Fruit fly (Drosophila melanogaster) whole organism, embryonic: ENCODE data around the gene Cralbp.

Experiments
- B-H1 ChIP-seq: fragments of 200-800 bp; sonication (Bioruptor generic); IDR thresholded peaks from 3 replicates; pipeline ENCODE4 v1.3.6; 2022; ENCODE audit warnings: missing biosample characterization, missing genetic modification characterization
- B-H2 ChIP-seq: fragments of 200-800 bp; sonication (Bioruptor generic); optimal IDR thresholded peaks from 2 replicates; lab custom pipeline; 2018; ENCODE audit warnings: missing biosample characterization, mild to moderate bottlenecking, missing genetic modification characterization
- BtbVII ChIP-seq: fragments of 200-800 bp; sonication (Bioruptor generic); optimal IDR thresholded peaks from 3 replicates; lab custom pipeline; 2017; ENCODE audit warnings: missing biosample characterization, mild to moderate bottlenecking, missing genetic modification characterization
- CG11695 ChIP-seq: fragments of 200-800 bp; sonication (Bioruptor generic); IDR thresholded peaks from 3 replicates; pipeline ENCODE4 v1.3.6; 2022; ENCODE audit warnings: missing biosample characterization, missing genetic modification characterization
- CG12769 ChIP-seq: fragments of 200-800 bp; sonication (Bioruptor generic); optimal IDR thresholded peaks from 2 replicates; lab custom pipeline; 2019; ENCODE audit warnings: missing biosample characterization, mild to moderate bottlenecking, missing genetic modification characterization, moderate library complexity
- CG15011 ChIP-seq: fragments of 200-800 bp; sonication (Bioruptor generic); optimal IDR thresholded peaks from 3 replicates; lab custom pipeline; 2018; ENCODE audit warnings: missing biosample characterization, mild to moderate bottlenecking, missing genetic modification characterization
- CG1792 ChIP-seq: fragments of 200-800 bp; sonication (Bioruptor generic); optimal IDR thresholded peaks from 2 replicates; lab custom pipeline; 2016; ENCODE audit warnings: missing biosample characterization, missing genetic modification characterization
- CG1832 ChIP-seq: fragments of 200-800 bp; sonication (Bioruptor generic); optimal IDR thresholded peaks from 2 replicates; lab custom pipeline; 2017; ENCODE audit warnings: missing biosample characterization, mild to moderate bottlenecking, missing genetic modification characterization, inconsistent platforms
- CG2678 ChIP-seq: fragments of 200-800 bp; sonication (Bioruptor generic); optimal IDR thresholded peaks from 3 replicates; lab custom pipeline; 2019; ENCODE audit warnings: missing biosample characterization, mild to moderate bottlenecking, missing genetic modification characterization, moderate library complexity
- CG2712 ChIP-seq: fragments of 200-800 bp; optimal IDR thresholded peaks from 3 replicates; lab custom pipeline; 2019; ENCODE audit warnings: missing biosample characterization, mild to moderate bottlenecking, missing genetic modification characterization, moderate library complexity
- CG4404 ChIP-seq: fragments of 200-800 bp; sonication (Bioruptor generic); IDR thresholded peaks from 2 replicates; pipeline ENCODE4 v1.3.6; 2022; ENCODE audit warnings: missing biosample characterization, missing genetic modification characterization
- CG7786 ChIP-seq: fragments of 200-800 bp; sonication (Bioruptor generic); optimal IDR thresholded peaks from 2 replicates; lab custom pipeline; 2016; ENCODE audit warnings: missing biosample characterization, missing genetic modification characterization
- D19A ChIP-seq: fragments of 200-800 bp; optimal IDR thresholded peaks from 3 replicates; lab custom pipeline; 2019; ENCODE audit warnings: missing biosample characterization, mild to moderate bottlenecking, missing genetic modification characterization, moderate library complexity
- D19B ChIP-seq: fragments of 200-800 bp; sonication (Bioruptor generic); optimal IDR thresholded peaks from 2 replicates; lab custom pipeline; 2017; ENCODE audit warnings: missing biosample characterization, mild to moderate bottlenecking, missing genetic modification characterization
- Dbx ChIP-seq: fragments of 200-800 bp; sonication (Bioruptor generic); IDR thresholded peaks from 3 replicates; pipeline ENCODE4 v1.3.6; 2022; ENCODE audit warnings: missing biosample characterization, missing genetic modification characterization
- Dll ChIP-seq: fragments of 200-800 bp; sonication (Bioruptor generic); IDR thresholded peaks from 4 replicates; pipeline ENCODE4 v1.3.6; 2022; ENCODE audit warnings: missing biosample characterization, missing genetic modification characterization; ENCODE audit not compliant: partially characterized antibody
- Drgx ChIP-seq: fragments of 200-800 bp; sonication (Bioruptor generic); IDR thresholded peaks from 2 replicates; pipeline ENCODE4 v1.3.6; 2022; ENCODE audit warnings: missing biosample characterization, missing genetic modification characterization
- Gug ChIP-seq: fragments of 200-800 bp; sonication (Bioruptor generic); IDR thresholded peaks from 4 replicates; pipeline ENCODE4 v1.3.6; 2022; ENCODE audit warnings: missing biosample characterization, missing genetic modification characterization
- Max ChIP-seq: fragments of 200-800 bp; sonication (Bioruptor generic); optimal IDR thresholded peaks from 2 replicates; lab custom pipeline; 2016; ENCODE audit warnings: missing biosample characterization, mild to moderate bottlenecking, missing genetic modification characterization
- Meics ChIP-seq: fragments of 200-800 bp; sonication (Bioruptor generic); optimal IDR thresholded peaks from 2 replicates; lab custom pipeline; 2017; ENCODE audit warnings: missing biosample characterization, mild to moderate bottlenecking, missing genetic modification characterization
- PHDP ChIP-seq: fragments of 200-800 bp; sonication (Bioruptor generic); optimal IDR thresholded peaks from 3 replicates; lab custom pipeline; 2018; ENCODE audit warnings: missing biosample characterization, mild to moderate bottlenecking, missing genetic modification characterization, moderate library complexity
- Pdp1 ChIP-seq, 2 experiments: fragments of 200-800 bp; sonication (Bioruptor generic); optimal IDR thresholded peaks; 3 replicates each; lab custom pipeline; 2016; ENCODE audit warnings: missing biosample characterization in 2 of 2, missing genetic modification characterization in 2 of 2, mild to moderate bottlenecking in 1 of 2, moderate library complexity in 1 of 2
- Side ChIP-seq: fragments of 200-800 bp; sonication (Bioruptor generic); optimal IDR thresholded peaks from 2 replicates; lab custom pipeline; 2016; ENCODE audit warnings: missing biosample characterization, missing genetic modification characterization
- Xbp1 ChIP-seq: fragments of 200-800 bp; sonication (Bioruptor generic); optimal IDR thresholded peaks from 3 replicates; lab custom pipeline; 2016; ENCODE audit warnings: missing biosample characterization, mild to moderate bottlenecking, missing genetic modification characterization
- Xrp1 ChIP-seq: fragments of 200-800 bp; sonication (Bioruptor generic); IDR thresholded peaks from 2 replicates; pipeline ENCODE4 v1.3.6; 2022; ENCODE audit warnings: missing biosample characterization, missing genetic modification characterization
- ara ChIP-seq: fragments of 200-800 bp; sonication (Bioruptor generic); IDR thresholded peaks from 2 replicates; pipeline ENCODE4 v1.3.6; 2022; ENCODE audit warnings: missing biosample characterization, missing genetic modification characterization
- bcd ChIP-seq: fragments of 200-800 bp; sonication (Bioruptor generic); optimal IDR thresholded peaks from 2 replicates; lab custom pipeline; 2017; ENCODE audit warnings: missing biosample characterization, mild to moderate bottlenecking, missing genetic modification characterization
- bsh ChIP-seq, 2 experiments: fragments of 200-800 bp; sonication (Bioruptor generic); optimal IDR thresholded peaks; 2 replicates each; lab custom pipeline; 2017 to 2018; ENCODE audit warnings: mild to moderate bottlenecking in 2 of 2, missing biosample characterization in 2 of 2, missing genetic modification characterization in 2 of 2, moderate library complexity in 1 of 2
- cg ChIP-seq: fragments of 200-800 bp; sonication (Bioruptor generic); optimal IDR thresholded peaks from 3 replicates; lab custom pipeline; 2019; ENCODE audit warnings: missing biosample characterization, mild to moderate bottlenecking, missing genetic modification characterization, moderate library complexity
- chn ChIP-seq: fragments of 200-800 bp; sonication (Bioruptor generic); optimal IDR thresholded peaks from 2 replicates; lab custom pipeline; 2016; ENCODE audit warnings: missing biosample characterization, missing genetic modification characterization
- en ChIP-seq: fragments of 200-800 bp; sonication (Bioruptor generic); optimal IDR thresholded peaks from 2 replicates; lab custom pipeline; 2016; ENCODE audit warnings: missing biosample characterization, missing genetic modification characterization
- ewg ChIP-seq: fragments of 200-800 bp; sonication (Bioruptor generic); optimal IDR thresholded peaks from 3 replicates; lab custom pipeline; 2017; ENCODE audit warnings: mild to moderate bottlenecking, missing biosample characterization, missing genetic modification reagents, missing genetic modification characterization
- fd64A ChIP-seq: fragments of 200-800 bp; sonication (Bioruptor generic); optimal IDR thresholded peaks from 3 replicates; lab custom pipeline; 2018; ENCODE audit warnings: missing biosample characterization, mild to moderate bottlenecking, missing genetic modification characterization
- fru ChIP-seq: fragments of >200 bp; optimal IDR thresholded peaks from 2 replicates; lab custom pipeline; 2017
- ind ChIP-seq: fragments of 200-800 bp; sonication (Bioruptor generic); optimal IDR thresholded peaks from 3 replicates; lab custom pipeline; 2016; ENCODE audit warnings: missing biosample characterization, missing genetic modification characterization
- jigr1 ChIP-seq: fragments of 200-800 bp; sonication (Bioruptor generic); IDR thresholded peaks from 3 replicates; pipeline ENCODE4 v1.3.6; 2022; ENCODE audit warnings: missing biosample characterization, missing genetic modification characterization
- luna ChIP-seq: fragments of 200-800 bp; sonication (Bioruptor generic); optimal IDR thresholded peaks from 2 replicates; lab custom pipeline; 2016; ENCODE audit warnings: missing biosample characterization, missing genetic modification characterization
- mam ChIP-seq: fragments of 200-800 bp; sonication (Bioruptor generic); optimal IDR thresholded peaks from 3 replicates; lab custom pipeline; 2016; ENCODE audit warnings: missing biosample characterization, missing genetic modification characterization
- nerfin-1 ChIP-seq: fragments of 200-800 bp; sonication (Bioruptor generic); optimal IDR thresholded peaks from 3 replicates; lab custom pipeline; 2019; ENCODE audit warnings: missing biosample characterization, mild to moderate bottlenecking, missing genetic modification characterization, moderate library complexity
- odd ChIP-seq: fragments of 200-800 bp; sonication (Bioruptor generic); optimal IDR thresholded peaks from 2 replicates; lab custom pipeline; 2017; ENCODE audit warnings: missing biosample characterization, mild to moderate bottlenecking, missing genetic modification characterization
- phol ChIP-seq: fragments of 200-800 bp; sonication (Bioruptor generic); optimal IDR thresholded peaks from 3 replicates; lab custom pipeline; 2018; ENCODE audit warnings: missing biosample characterization, mild to moderate bottlenecking, missing genetic modification characterization, moderate library complexity
- row ChIP-seq: fragments of 200-800 bp; sonication (Bioruptor generic); IDR thresholded peaks from 3 replicates; pipeline ENCODE4 v1.3.6; 2022; ENCODE audit warnings: missing biosample characterization, missing genetic modification characterization
- sens-2 ChIP-seq: fragments of 200-800 bp; sonication (Bioruptor generic); IDR thresholded peaks from 2 replicates; pipeline ENCODE4 v1.3.6; 2022; ENCODE audit warnings: missing biosample characterization, missing genetic modification characterization
- sima ChIP-seq: fragments of 200-800 bp; sonication (Bioruptor generic); optimal IDR thresholded peaks from 2 replicates; lab custom pipeline; 2016; ENCODE audit warnings: missing biosample characterization, missing genetic modification characterization
- ssp ChIP-seq: fragments of 200-800 bp; sonication (Bioruptor generic); IDR thresholded peaks from 2 replicates; pipeline ENCODE4 v1.3.6; 2022; ENCODE audit warnings: missing biosample characterization, missing genetic modification characterization
- stwl ChIP-seq: fragments of 200-800 bp; sonication (Bioruptor generic); optimal IDR thresholded peaks from 3 replicates; lab custom pipeline; 2018; ENCODE audit warnings: missing biosample characterization, mild to moderate bottlenecking, missing genetic modification characterization, moderate library complexity
- wek ChIP-seq: fragments of 200-800 bp; sonication (Bioruptor generic); optimal IDR thresholded peaks from 3 replicates; lab custom pipeline; 2018; ENCODE audit warnings: missing biosample characterization, mild to moderate bottlenecking, missing genetic modification characterization, moderate library complexity
- zfh1 ChIP-seq: fragments of 200-800 bp; sonication (Bioruptor generic); IDR thresholded peaks from 3 replicates; pipeline ENCODE4 v1.3.6; 2022; ENCODE audit warnings: missing biosample characterization, missing genetic modification characterization
- zfh2 ChIP-seq: fragments of 200-800 bp; sonication (Bioruptor generic); optimal IDR thresholded peaks from 2 replicates; lab custom pipeline; 2016; ENCODE audit warnings: missing biosample characterization, missing genetic modification characterization

The Cralbp gene

DNA sequence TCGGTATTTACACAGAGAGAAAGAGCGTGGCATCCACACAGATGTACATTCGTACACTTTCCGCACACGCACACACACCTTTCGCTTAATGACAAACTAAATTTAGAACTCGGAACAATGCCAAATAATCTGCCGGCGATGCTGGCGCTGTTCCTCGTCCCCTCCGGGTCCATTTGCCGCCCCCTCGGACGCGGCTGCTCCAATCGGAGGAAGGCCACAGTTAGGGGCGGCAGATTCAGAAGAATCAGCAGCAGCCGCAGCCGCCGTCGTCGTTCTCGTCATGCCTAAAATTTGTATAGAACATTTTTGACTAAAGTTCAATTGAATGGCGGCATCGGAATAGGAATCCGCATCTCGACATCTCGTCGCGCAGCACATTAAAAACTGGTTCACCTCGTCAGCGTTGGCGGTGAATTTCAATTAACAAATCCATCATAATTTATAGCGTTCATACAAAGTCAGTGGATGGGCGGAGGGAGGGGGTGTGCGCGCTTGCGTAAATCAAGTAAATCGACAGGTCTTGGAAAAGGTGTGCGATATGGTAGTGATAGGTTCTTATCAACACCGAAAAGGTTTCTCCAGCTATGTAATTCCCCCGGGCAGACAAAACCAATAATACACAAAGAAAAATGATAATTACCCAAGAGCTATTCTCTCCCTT lies 22.2 kb upstream of the Cralbp start (continued):
- TF ChIP-seq cg (GFP tag; lab: Kevin White, UChicago) (peak; percentile 3), CG2678 (tag; lab: Kevin White, UChicago) (no peak), bsh (GFP tag; optimal IDR thresholded peaks at IDR 0.05; lab: Kevin White, UChicago) (no peak), ssp (no peak), B-H2 (GFP tag; lab: Kevin White, UChicago) (peak; percentile 11), en (no peak), odd (GFP tag; lab: Kevin White, UChicago) (peak; percentile 15)

DNA sequence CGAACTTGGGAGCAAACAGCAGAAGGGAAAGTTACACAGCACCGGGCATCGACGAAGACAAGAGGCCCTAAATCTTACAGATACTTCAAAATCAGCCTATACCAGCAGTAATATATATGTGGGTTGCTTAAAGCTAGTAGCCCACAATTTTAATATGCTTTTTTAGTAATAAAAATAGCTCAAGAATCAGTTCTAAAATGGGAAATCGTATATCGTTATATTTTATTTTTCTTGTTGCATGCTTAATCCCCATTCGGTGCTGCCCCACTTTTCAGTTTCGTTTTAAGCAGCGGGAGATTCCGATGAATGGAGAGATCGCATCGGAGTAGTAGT lies 21.5 kb upstream of the Cralbp start:
- peak; percentile 35 for TF ChIP-seq Xbp1 (GFP tag; lab: Kevin White, UChicago)
- 0 out of 3 replicates have a peak, but pooled peaks have one; percentile 22 for TF ChIP-seq jigr1
- TF ChIP-seq ind (GFP tag; lab: Kevin White, UChicago): peak; percentile 22
- 0 out of 3 replicates have a peak, but pooled peaks have one; percentile 30 for TF ChIP-seq CG11695 (GFP tag; lab: Robert Waterston, UW)
- no peak for TF ChIP-seq ewg (GFP tag; lab: Kevin White, UChicago)
- 0 out of 2 replicates have a peak, but pooled peaks have one; percentile 9 for TF ChIP-seq Xrp1 (GFP tag; lab: Robert Waterston, UW)
- no peak for TF ChIP-seq wek (GFP tag; lab: Kevin White, UChicago)
- no peak for TF ChIP-seq CG7786 (GFP tag; lab: Kevin White, UChicago)
- TF ChIP-seq CG12769 (tag; lab: Kevin White, UChicago): no peak
- no peak for TF ChIP-seq CG1792 (GFP tag; lab: Kevin White, UChicago)
- TF ChIP-seq Dbx (GFP tag; lab: Robert Waterston, UW): 0 out of 3 replicates have a peak, but pooled peaks have one; percentile 24
- TF ChIP-seq PHDP: peak; percentile 32
- TF ChIP-seq D19A (tag; lab: Kevin White, UChicago): peak; percentile 71
- TF ChIP-seq row (GFP tag; lab: Robert Waterston, UW): peak; percentile 61
- TF ChIP-seq luna (GFP tag; lab: Kevin White, UChicago): no peak
- TF ChIP-seq CG15011: no peak
- 0 out of 2 replicates have a peak, but pooled peaks have one; percentile 10 for TF ChIP-seq CG4404 (GFP tag; lab: Robert Waterston, UW)
- peak; percentile 13; the same call in 1 of the 4 replicates for TF ChIP-seq Gug
- no peak for TF ChIP-seq chn (GFP tag; lab: Kevin White, UChicago)
- TF ChIP-seq sens-2 (GFP tag; lab: Robert Waterston, UW): no peak
- peak; percentile 28 for TF ChIP-seq mam (GFP tag; lab: Kevin White, UChicago)
- no peak for TF ChIP-seq sima (GFP tag; lab: Kevin White, UChicago)
- TF ChIP-seq bsh (GFP tag; optimal IDR thresholded peaks at IDR 0.05; lab: Kevin White, UChicago): peak; percentile 29 to 54
- no peak for TF ChIP-seq nerfin-1
- TF ChIP-seq stwl (tag; lab: Kevin White, UChicago): no peak
- TF ChIP-seq fd64A (GFP tag; lab: Kevin White, UChicago): no peak
- TF ChIP-seq Meics: peak; percentile 25
- peak; percentile 42 for TF ChIP-seq zfh2 (GFP tag; lab: Kevin White, UChicago)
- no peak for TF ChIP-seq Max
- peak; percentile 4 to 43 for TF ChIP-seq Pdp1 (GFP tag; optimal IDR thresholded peaks at IDR 0.05; lab: Kevin White, UChicago)
- TF ChIP-seq CG1832 (GFP tag; lab: Kevin White, UChicago): no peak
- TF ChIP-seq Dll (GFP tag; lab: Robert Waterston, UW): no peak
- TF ChIP-seq BtbVII (GFP tag; lab: Kevin White, UChicago): peak; percentile 40
- peak; percentile 32 for TF ChIP-seq CG2712 (tag; lab: Kevin White, UChicago)
- TF ChIP-seq bcd (GFP tag; lab: Kevin White, UChicago): peak; percentile 28
- peak; percentile 10 for TF ChIP-seq Side (GFP tag; lab: Kevin White, UChicago)
- TF ChIP-seq fru: no peak
- peak; percentile 56; the same call in 1 of the 2 replicates for TF ChIP-seq ara (GFP tag; lab: Robert Waterston, UW)
- TF ChIP-seq D19B: peak; percentile 2
- peak; percentile 55 for TF ChIP-seq Drgx (GFP tag; lab: Robert Waterston, UW)
- TF ChIP-seq phol (tag; lab: Kevin White, UChicago): peak; percentile 36
- TF ChIP-seq zfh1 (GFP tag; lab: Robert Waterston, UW): 0 out of 3 replicates have a peak, but pooled peaks have one; percentile 29
- peak; percentile 13; the same call in 1 of the 3 replicates for TF ChIP-seq B-H1 (GFP tag; lab: Robert Waterston, UW)
